Fruit fly (Drosophila melanogaster): ENCODE measurements around the gene CG16986.

The CG16986 gene

DNA sequence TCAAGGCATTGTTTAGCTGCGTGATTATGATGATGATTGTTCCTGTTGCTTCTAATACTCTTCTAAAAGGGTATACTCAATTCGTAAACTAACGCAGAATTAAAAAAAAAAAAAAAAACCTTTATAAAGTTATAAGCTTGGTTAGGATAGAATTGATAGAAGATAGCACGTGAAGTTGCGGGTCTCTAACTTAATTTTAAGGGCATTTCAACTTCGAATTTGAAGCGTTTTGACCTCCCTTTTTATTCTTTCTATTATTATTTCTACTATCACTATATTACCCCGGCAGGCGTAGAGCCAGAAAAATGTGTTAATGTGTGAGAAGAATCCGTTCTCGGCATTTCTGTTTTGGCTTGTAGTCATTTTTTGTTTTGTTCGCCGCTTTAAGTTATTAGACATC lies 21.4 kb upstream of the CG16986 start (continued):
- peak; percentile 29 for TF ChIP-seq CG10274 (GFP tag; optimal IDR thresholded peaks at IDR 0.05)
- peak; percentile 36 for TF ChIP-seq CG5245 (GFP tag; optimal IDR thresholded peaks at IDR 0.05)
- TF ChIP-seq CG1647 (GFP tag; optimal IDR thresholded peaks at IDR 0.05): no peak
- peak; percentile 56 to 61 for TF ChIP-seq Pdp1 (GFP tag; optimal IDR thresholded peaks at IDR 0.05)
- TF ChIP-seq zen2 (GFP tag; IDR thresholded peaks at IDR 0.05; ENCODE audit: partially characterized antibody): no peak
- TF ChIP-seq Mrtf (GFP tag; IDR thresholded peaks at IDR 0.05): no peak
- no peak for TF ChIP-seq Trl (optimal IDR thresholded peaks at IDR 0.05)
- peak; percentile 14 for TF ChIP-seq Trl (GFP tag; optimal IDR thresholded peaks at IDR 0.05)
- no peak for TF ChIP-seq abd-A (tag; optimal IDR thresholded peaks at IDR 0.05)
- peak; percentile 62 for TF ChIP-seq CG17385 (GFP tag; optimal IDR thresholded peaks at IDR 0.05)
- no peak for TF ChIP-seq chinmo (GFP tag; IDR thresholded peaks at IDR 0.05; ENCODE audit: partially characterized antibody)
- TF ChIP-seq fd96Cb (tag; optimal IDR thresholded peaks at IDR 0.05): peak; percentile 72
- TF ChIP-seq tap (tag; optimal IDR thresholded peaks at IDR 0.05): peak; percentile 54
- no peak for TF ChIP-seq CG2889 (GFP tag; IDR thresholded peaks at IDR 0.05)
- peak; percentile 22 for TF ChIP-seq dm (GFP tag; optimal IDR thresholded peaks at IDR 0.05)
- peak; percentile 6 for TF ChIP-seq CG9609 (GFP tag; optimal IDR thresholded peaks at IDR 0.05)
- peak; percentile 77 for TF ChIP-seq CG11504 (tag; optimal IDR thresholded peaks at IDR 0.05)
- no peak for TF ChIP-seq shn (GFP tag; optimal IDR thresholded peaks at IDR 0.05)
- TF ChIP-seq nerfin-1 (tag; optimal IDR thresholded peaks at IDR 0.05): peak; percentile 47
- TF ChIP-seq croc (GFP tag; conservative IDR thresholded peaks at IDR 0.05): peak; percentile 63
- peak; percentile 10 for TF ChIP-seq CG12219 (GFP tag; optimal IDR thresholded peaks at IDR 0.05)
- peak; percentile 14 for TF ChIP-seq pnt (GFP tag; optimal IDR thresholded peaks at IDR 0.05)
- no peak for TF ChIP-seq CG13123 (GFP tag; optimal IDR thresholded peaks at IDR 0.05)
- peak; percentile 79 for TF ChIP-seq nmo (GFP tag; optimal IDR thresholded peaks at IDR 0.05)
- TF ChIP-seq so (GFP tag; IDR thresholded peaks at IDR 0.05): peak; percentile 58; the same call in 1 of the 3 replicates
- no peak for TF ChIP-seq Lim3 (GFP tag; IDR thresholded peaks at IDR 0.05)
- TF ChIP-seq vvl (GFP tag; IDR thresholded peaks at IDR 0.05): peak; percentile 83
- no peak for TF ChIP-seq HmgZ (tag; optimal IDR thresholded peaks at IDR 0.05)
- TF ChIP-seq CG14860 (GFP tag; IDR thresholded peaks at IDR 0.05; ENCODE audit: partially characterized antibody): no peak
- 0 out of 2 replicates have a peak, but pooled peaks have one; percentile 37 for TF ChIP-seq wdn (GFP tag; IDR thresholded peaks at IDR 0.05)
- TF ChIP-seq Hr39 (optimal IDR thresholded peaks at IDR 0.05): no peak
- peak; percentile 25 for TF ChIP-seq cwo (GFP tag; optimal IDR thresholded peaks at IDR 0.05)
- TF ChIP-seq Xbp1 (GFP tag; optimal IDR thresholded peaks at IDR 0.05): peak; percentile 71
- peak; percentile 56 for TF ChIP-seq CG11247 (GFP tag; IDR thresholded peaks at IDR 0.05)
- TF ChIP-seq CG15514 (GFP tag; optimal IDR thresholded peaks at IDR 0.05): peak; percentile 22
- peak; percentile 64 for TF ChIP-seq CG8388 (GFP tag; optimal IDR thresholded peaks at IDR 0.05)
- TF ChIP-seq CG3163 (GFP tag; optimal IDR thresholded peaks at IDR 0.05): peak; percentile 22
- TF ChIP-seq hkb (optimal IDR thresholded peaks at IDR 0.05): no peak
- peak; percentile 65 for TF ChIP-seq hkb (GFP tag; IDR thresholded peaks at IDR 0.05)
- peak; percentile 69 for TF ChIP-seq Hsf (GFP tag; optimal IDR thresholded peaks at IDR 0.05)
- TF ChIP-seq Bdp1 (GFP tag; optimal IDR thresholded peaks at IDR 0.05): no peak
- peak; percentile 66 for TF ChIP-seq dysf (GFP tag; IDR thresholded peaks at IDR 0.05)
- TF ChIP-seq ems (GFP tag; optimal IDR thresholded peaks at IDR 0.05): peak; percentile 48
- TF ChIP-seq CG1792 (GFP tag; optimal IDR thresholded peaks at IDR 0.05): no peak
- TF ChIP-seq CG5180 (GFP tag; optimal IDR thresholded peaks at IDR 0.05): peak; percentile 4
- peak; percentile 79 for TF ChIP-seq CG18262 (tag; optimal IDR thresholded peaks at IDR 0.05)
- peak; percentile 51 for TF ChIP-seq CG10959 (GFP tag; IDR thresholded peaks at IDR 0.05)
- TF ChIP-seq chm (GFP tag; IDR thresholded peaks at IDR 0.05): peak; percentile 62; the same call in 1 of the 2 replicates
- TF ChIP-seq Ptx1 (GFP tag; IDR thresholded peaks at IDR 0.05): peak; percentile 66
- 0 out of 2 replicates have a peak, but pooled peaks have one; percentile 22 for TF ChIP-seq CG31224 (GFP tag; IDR thresholded peaks at IDR 0.05)
- TF ChIP-seq CG13296 (GFP tag; optimal IDR thresholded peaks at IDR 0.05): no peak
- TF ChIP-seq CG1602 (GFP tag; optimal IDR thresholded peaks at IDR 0.05): peak; percentile 25

All from whole organism, embryonic.